Fruit fly (Drosophila melanogaster): ENCODE data around the gene stumps.

The stumps gene

DNA sequence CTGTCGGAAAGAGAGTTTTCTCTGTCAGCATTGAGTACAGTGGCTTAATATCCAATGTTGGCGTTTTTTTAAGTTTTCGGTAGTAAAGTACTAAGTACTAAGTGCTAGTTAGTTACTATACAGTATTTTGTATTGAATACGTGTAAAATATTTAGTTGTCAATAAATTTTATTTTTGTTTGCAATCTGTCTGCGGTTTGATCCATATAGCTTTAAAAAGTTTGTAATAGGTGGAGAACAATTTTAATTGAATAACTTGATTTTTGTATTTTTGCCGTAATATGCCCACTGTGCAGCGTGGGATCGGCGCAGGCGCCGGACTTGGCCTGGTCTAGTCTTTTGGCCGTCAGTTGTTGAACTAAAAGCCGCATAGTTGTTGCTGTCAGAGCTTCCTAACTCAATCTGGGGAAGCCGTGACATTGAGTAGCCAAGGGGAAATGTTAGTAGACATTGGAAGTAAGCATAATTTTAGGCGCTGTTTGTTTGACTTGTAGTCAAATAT lies 18.6 kb upstream of the stumps start (continued):
- TF ChIP-seq CG11762 (GFP tag; optimal IDR thresholded peaks at IDR 0.05; ENCODE audit: insufficient read depth) (peak; percentile 48), esn (GFP tag; optimal IDR thresholded peaks at IDR 0.05) (peak; percentile 59), Sox14 (GFP tag; optimal IDR thresholded peaks at IDR 0.05) (peak; percentile 72), CG3919 (GFP tag; optimal IDR thresholded peaks at IDR 0.05) (peak; percentile 67), dsx (GFP tag; optimal IDR thresholded peaks at IDR 0.05; ENCODE audit: poor library complexity, severe bottlenecking) (peak; percentile 67), Smox (GFP tag; optimal IDR thresholded peaks at IDR 0.05) (peak; percentile 46), CG11294 (GFP tag; IDR thresholded peaks at IDR 0.05) (peak; percentile 59; the same call in 1 of the 2 replicates), CG8632 (GFP tag; optimal IDR thresholded peaks at IDR 0.05) (peak; percentile 30), fd59A (GFP tag; optimal IDR thresholded peaks at IDR 0.05) (peak; percentile 37), CG4318 (GFP tag; optimal IDR thresholded peaks at IDR 0.05) (peak; percentile 86), topi (GFP tag; optimal IDR thresholded peaks at IDR 0.05) (peak; percentile 61), Hr39 (GFP tag; optimal IDR thresholded peaks at IDR 0.05) (peak; percentile 28), Gug (GFP tag; IDR thresholded peaks at IDR 0.05) (peak; percentile 73), acj6 (GFP tag; optimal IDR thresholded peaks at IDR 0.05) (peak; percentile 61), CG10669 (GFP tag; optimal IDR thresholded peaks at IDR 0.05) (peak; percentile 72), CG6792 (GFP tag; optimal IDR thresholded peaks at IDR 0.05) (peak; percentile 41)

DNA sequence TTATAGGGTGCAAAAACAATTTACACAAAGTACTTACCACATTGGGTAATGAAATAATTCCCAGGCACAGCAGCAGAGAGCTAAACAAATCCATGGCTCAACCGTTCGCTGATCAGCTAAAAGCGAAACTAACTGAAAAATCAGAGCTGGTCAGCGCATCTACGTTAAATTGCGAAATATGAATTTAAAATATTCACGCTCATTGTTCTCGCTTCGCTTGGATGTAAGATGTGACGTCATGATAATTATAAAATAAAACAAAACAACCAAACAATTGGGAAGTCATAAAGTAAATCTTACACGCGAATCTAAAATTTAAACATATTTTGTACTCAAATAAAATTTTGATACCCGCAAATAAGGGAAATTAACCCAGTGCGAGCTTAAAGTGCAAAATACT lies 17.1 kb upstream of the stumps start, which contains the start of gene CG14854:
Gene CG14854, minus strand, starts transcription at position 101 of the 400 bp plus-strand sequence.
- TF ChIP-seq Hr39 (GFP tag; optimal IDR thresholded peaks at IDR 0.05) (no peak), CG10669 (GFP tag; optimal IDR thresholded peaks at IDR 0.05) (no peak), fd59A (GFP tag; optimal IDR thresholded peaks at IDR 0.05) (no peak), CG6276 (GFP tag; optimal IDR thresholded peaks at IDR 0.05) (no peak), Smox (GFP tag; optimal IDR thresholded peaks at IDR 0.05) (no peak), svp (GFP tag) (no peak), pdm3 (GFP tag; optimal IDR thresholded peaks at IDR 0.05) (no peak), Eip93F (GFP tag; optimal IDR thresholded peaks at IDR 0.05) (no peak), net (GFP tag; optimal IDR thresholded peaks at IDR 0.05) (no peak), CG11294 (GFP tag; IDR thresholded peaks at IDR 0.05) (no peak)

DNA sequence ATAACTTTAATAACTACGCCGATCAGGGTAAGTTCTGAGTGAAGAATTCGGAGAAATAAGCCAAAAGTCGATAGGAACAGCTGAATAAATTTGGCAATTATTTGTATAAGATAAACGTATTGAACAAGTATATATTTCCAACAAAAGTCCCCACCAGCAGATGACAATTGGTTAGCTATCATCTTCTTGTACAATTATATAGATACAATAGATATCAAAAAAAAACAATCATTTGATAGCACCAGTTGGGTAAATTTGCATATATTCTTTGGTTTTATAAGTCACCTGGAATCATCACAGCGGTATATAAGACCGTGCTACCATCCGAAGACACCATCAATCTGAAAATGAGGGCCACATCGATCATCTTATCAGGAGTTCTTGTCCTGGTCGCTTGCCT lies 16.4 kb upstream of the stumps start, which contains the start of gene Jig:
Gene Jig, plus strand, starts transcription at position 301 of the 400 bp plus-strand sequence.
- TF ChIP-seq Sox15 (GFP tag; optimal IDR thresholded peaks at IDR 0.05) (no peak), Eip93F (GFP tag; optimal IDR thresholded peaks at IDR 0.05) (no peak), Gug (GFP tag; IDR thresholded peaks at IDR 0.05) (no peak), topi (GFP tag; optimal IDR thresholded peaks at IDR 0.05) (no peak), CG16779 (tag; optimal IDR thresholded peaks at IDR 0.05) (no peak), Smox (GFP tag; optimal IDR thresholded peaks at IDR 0.05) (no peak), CG10631 (GFP tag; optimal IDR thresholded peaks at IDR 0.05) (no peak), Lpt (GFP tag; optimal IDR thresholded peaks at IDR 0.05) (no peak), acj6 (GFP tag; optimal IDR thresholded peaks at IDR 0.05) (no peak)

DNA sequence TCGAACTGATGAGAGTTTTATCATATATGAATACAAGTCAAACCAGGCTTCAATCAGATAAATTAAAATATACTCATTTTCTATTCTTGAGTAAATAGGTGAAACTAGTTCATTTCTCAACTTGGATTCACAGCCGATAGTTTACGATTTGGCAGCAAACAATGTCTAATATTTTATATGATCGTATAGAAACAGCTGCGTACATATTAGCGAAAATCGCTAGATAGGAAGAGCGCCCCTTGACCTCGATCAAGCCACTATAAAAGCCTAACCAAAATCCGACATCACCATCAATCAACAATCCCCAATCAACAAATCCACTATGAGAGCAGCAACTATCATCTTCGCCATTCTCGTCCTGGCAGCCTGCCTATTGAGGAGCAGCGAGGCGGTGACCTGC lies 15.0 kb upstream of the stumps start, which contains the start of gene CG14851:
Gene CG14851, plus strand, starts transcription at position 301 of the 400 bp plus-strand sequence.
- TF ChIP-seq Gug (GFP tag; IDR thresholded peaks at IDR 0.05) (no peak), Smox (GFP tag; optimal IDR thresholded peaks at IDR 0.05) (no peak), CG11902 (GFP tag; optimal IDR thresholded peaks at IDR 0.05) (no peak), CG6792 (GFP tag; optimal IDR thresholded peaks at IDR 0.05) (no peak), Sox14 (GFP tag; optimal IDR thresholded peaks at IDR 0.05) (no peak), Eip93F (GFP tag; optimal IDR thresholded peaks at IDR 0.05) (no peak), Blimp-1 (GFP tag; optimal IDR thresholded peaks at IDR 0.05) (no peak), cyc (GFP tag; optimal IDR thresholded peaks at IDR 0.05) (no peak), CG4318 (GFP tag; optimal IDR thresholded peaks at IDR 0.05) (no peak), CG7368 (GFP tag; optimal IDR thresholded peaks at IDR 0.05) (no peak), Lpt (GFP tag; optimal IDR thresholded peaks at IDR 0.05) (no peak), CG31627 (GFP tag; optimal IDR thresholded peaks at IDR 0.05) (no peak), ss (GFP tag; optimal IDR thresholded peaks at IDR 0.05) (no peak), CG6808 (GFP tag; optimal IDR thresholded peaks at IDR 0.05) (no peak)

All from whole organism, prepupa.